Fruit fly (Drosophila melanogaster): ENCODE data around the gene Pmvk.

- TF ChIP-seq CTCF (optimal IDR thresholded peaks at IDR 0.05) (no peak), CG8478 (optimal IDR thresholded peaks at IDR 0.05) (no peak)
Measured at dm6 chr2L:19574364-19574763, 5.8 kb downstream of the Pmvk start.

Data from S2 (cell line).